Fruit fly (Drosophila melanogaster) whole organism, wandering third instar larva: ENCODE data around the gene Zip88E.

Experiments
- Abd-B ChIP-seq: fragments of >200 bp; optimal IDR thresholded peaks from 2 replicates; lab custom pipeline; 2017; ENCODE audit warnings: missing biosample characterization, missing genetic modification characterization
- CG9705 ChIP-seq: fragments of 200-800 bp; sonication (Bioruptor generic); optimal IDR thresholded peaks from 2 replicates; lab custom pipeline; 2018; ENCODE audit warnings: missing biosample characterization, mild to moderate bottlenecking, missing genetic modification characterization
- CrebA ChIP-seq: fragments of 200-800 bp; sonication (Bioruptor generic); optimal IDR thresholded peaks from 2 replicates; lab custom pipeline; 2016; ENCODE audit warnings: missing biosample characterization, mild to moderate bottlenecking, missing genetic modification characterization, borderline replicate concordance
- Dfd ChIP-seq: fragments of >200 bp; optimal IDR thresholded peaks from 2 replicates; lab custom pipeline; 2017; ENCODE audit warnings: missing biosample characterization, missing genetic modification characterization
- Dif ChIP-seq: fragments of 200-275, 200-300 bp; sonication (Bioruptor generic); optimal IDR thresholded peaks from 2 replicates; lab custom pipeline; 2018; ENCODE audit warnings: missing biosample characterization, missing genetic modification characterization; ENCODE audit not compliant: partially characterized antibody
- HLH106 ChIP-seq: fragments of 200-800 bp; optimal IDR thresholded peaks from 3 replicates; lab custom pipeline; 2019; ENCODE audit warnings: missing biosample characterization, mild to moderate bottlenecking, missing genetic modification characterization, moderate library complexity
- Hr78 ChIP-seq: fragments of >200 bp; optimal IDR thresholded peaks from 2 replicates; lab custom pipeline; 2017; ENCODE audit warnings: missing biosample characterization, missing genetic modification characterization
- Hr83 ChIP-seq: fragments of 200-300 bp; sonication (Bioruptor generic); optimal IDR thresholded peaks from 2 replicates; lab custom pipeline; 2016; ENCODE audit warnings: missing biosample characterization, mild to moderate bottlenecking, missing genetic modification characterization, moderate library complexity; ENCODE audit not compliant: poor library complexity, severe bottlenecking
- Mio ChIP-seq: sonication (Bioruptor generic); optimal IDR thresholded peaks from 2 replicates; lab custom pipeline; 2016; ENCODE audit warnings: missing biosample characterization, missing genetic modification characterization
- Myc ChIP-seq: fragments of >200 bp; optimal IDR thresholded peaks from 2 replicates; lab custom pipeline; 2017
- OdsH ChIP-seq: fragments of 200-800 bp; sonication (Bioruptor generic); optimal IDR thresholded peaks from 2 replicates; lab custom pipeline; 2016; ENCODE audit warnings: missing biosample characterization, mild to moderate bottlenecking, missing genetic modification characterization
- Rel ChIP-seq, 2 experiments: fragments of 200-800 bp; sonication (Bioruptor generic) in 1 of 2; optimal IDR thresholded peaks; 2 replicates in 1 of 2; 3 replicates in 1 of 2; lab custom pipeline; 2016 to 2019; ENCODE audit warnings: mild to moderate bottlenecking in 2 of 2, missing biosample characterization in 2 of 2, missing genetic modification characterization in 2 of 2, moderate library complexity in 1 of 2
- Sp1 ChIP-seq: fragments of 200-800 bp; sonication (Bioruptor generic); optimal IDR thresholded peaks from 3 replicates; lab custom pipeline; 2019; ENCODE audit warnings: missing biosample characterization, mild to moderate bottlenecking, missing genetic modification characterization, moderate library complexity
- Vsx2 ChIP-seq: fragments of 200-300, 225-300 bp; sonication (Bioruptor generic); optimal IDR thresholded peaks from 2 replicates; lab custom pipeline; 2018; ENCODE audit warnings: missing biosample characterization, missing genetic modification characterization; ENCODE audit not compliant: partially characterized antibody
- br ChIP-seq: fragments of 200-800 bp; sonication (Bioruptor generic); optimal IDR thresholded peaks from 2 replicates; lab custom pipeline; 2016; ENCODE audit warnings: missing biosample characterization, missing genetic modification characterization
- dl ChIP-seq, 2 experiments: fragments of 175-275, 200-275 bp in 1 of 2; fragments of 200-275 bp in 1 of 2; sonication (Bioruptor generic); optimal IDR thresholded peaks; lab custom pipeline; 2018; ENCODE audit warnings: mild to moderate bottlenecking in 2 of 2, missing biosample characterization in 2 of 2, missing genetic modification characterization in 2 of 2, moderate library complexity in 2 of 2; ENCODE audit not compliant: partially characterized antibody in 2 of 2, insufficient read depth in 1 of 2
- ey ChIP-seq: fragments of 200-800 bp; sonication (Bioruptor generic); optimal IDR thresholded peaks from 2 replicates; lab custom pipeline; 2016; ENCODE audit warnings: missing biosample characterization, missing genetic modification characterization
- foxo ChIP-seq, 2 experiments: fragments of 200-800 bp; sonication (Bioruptor generic); optimal IDR thresholded peaks; 2 replicates in 1 of 2; 3 replicates in 1 of 2; lab custom pipeline; 2016 to 2017; ENCODE audit warnings: missing biosample characterization in 2 of 2, missing genetic modification characterization in 2 of 2
- fru ChIP-seq: fragments of 200-800 bp; sonication (Bioruptor generic); optimal IDR thresholded peaks from 3 replicates; lab custom pipeline; 2016; ENCODE audit warnings: missing biosample characterization, mild to moderate bottlenecking, missing genetic modification characterization
- h ChIP-seq: fragments of 200-800 bp; sonication (Bioruptor generic); optimal IDR thresholded peaks from 3 replicates; lab custom pipeline; 2016; ENCODE audit warnings: missing biosample characterization, mild to moderate bottlenecking, missing genetic modification characterization
- jim ChIP-seq: fragments of 175-275, 200-325 bp; sonication (Bioruptor generic); optimal IDR thresholded peaks from 2 replicates; lab custom pipeline; 2016; ENCODE audit warnings: missing biosample characterization, mild to moderate bottlenecking, missing genetic modification characterization
- pan ChIP-seq: fragments of >200 bp; optimal IDR thresholded peaks from 2 replicates; lab custom pipeline; 2017
- psq ChIP-seq: fragments of 200-800 bp; sonication (Bioruptor generic); optimal IDR thresholded peaks from 3 replicates; lab custom pipeline; 2017; ENCODE audit warnings: missing biosample characterization, mild to moderate bottlenecking, missing genetic modification characterization, moderate library complexity
- sage ChIP-seq: fragments of 200-800 bp; sonication (Bioruptor generic); optimal IDR thresholded peaks from 2 replicates; lab custom pipeline; 2016; ENCODE audit warnings: missing biosample characterization, mild to moderate bottlenecking, missing genetic modification characterization
- usp ChIP-seq: fragments of >200 bp; optimal IDR thresholded peaks from 2 replicates; lab custom pipeline; 2017; ENCODE audit warnings: missing biosample characterization, missing genetic modification characterization
- woc ChIP-seq: sonication (Bioruptor generic); optimal IDR thresholded peaks from 2 replicates; lab custom pipeline; 2016; ENCODE audit warnings: missing biosample characterization, mild to moderate bottlenecking, missing genetic modification characterization

The Zip88E gene

DNA sequence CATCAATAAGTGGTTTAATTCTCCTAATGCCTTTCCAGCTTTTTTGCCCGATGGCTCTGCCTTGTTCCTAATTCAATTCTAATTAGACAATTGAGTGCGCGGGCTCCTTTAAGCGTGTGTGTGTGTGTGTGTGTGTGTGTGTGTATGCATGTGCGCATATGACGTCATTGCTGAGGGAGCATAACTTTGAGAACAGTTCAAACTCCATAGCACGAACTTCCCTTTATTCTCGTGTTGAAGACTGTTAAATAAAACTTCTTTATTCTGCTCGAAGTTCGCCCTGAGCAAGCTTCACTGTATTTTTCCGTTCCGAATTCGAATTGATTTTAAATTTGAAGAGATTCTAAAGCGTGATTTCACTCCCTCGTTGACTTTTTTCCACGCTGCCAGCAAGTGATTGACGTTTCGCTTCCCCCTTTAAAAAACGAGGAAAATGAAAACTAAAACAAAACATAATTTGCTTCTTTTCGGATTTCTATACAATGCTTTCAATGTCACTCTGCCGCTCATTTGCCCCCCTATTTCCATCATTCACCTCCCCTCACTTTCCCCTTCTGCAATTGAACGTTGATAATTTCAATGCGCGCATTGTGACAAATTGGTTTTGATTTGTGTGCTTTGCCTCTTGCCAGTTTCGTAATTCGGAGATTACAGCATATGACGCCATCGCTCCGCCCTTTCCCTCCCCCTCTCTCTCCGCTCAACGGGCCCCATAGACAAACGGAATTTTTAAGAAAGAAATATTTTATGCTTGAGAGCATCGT, 24.0 kb downstream of the Zip88E start:
- TF ChIP-seq Dfd (GFP tag; lab: Kevin White, UChicago), result peak; percentile 94
- TF ChIP-seq foxo (GFP tag; optimal IDR thresholded peaks at IDR 0.05; lab: Kevin White, UChicago), result peak in 1 of 2 experiments; percentile 40
- TF ChIP-seq Abd-B, result no peak
- TF ChIP-seq, all 38 proteins: peak for 2

dm6 chr3R:15293005-15293877, 24.8 kb downstream of the Zip88E start:
- TF ChIP-seq Dfd (GFP tag; lab: Kevin White, UChicago) (no peak), Vsx2 (GFP tag; lab: Kevin White, UChicago) (no peak), ey (GFP tag; lab: Kevin White, UChicago) (peak; percentile 52), dl (GFP tag; optimal IDR thresholded peaks at IDR 0.05; lab: Kevin White, UChicago; ENCODE audit: insufficient read depth in 1 of 2, partially characterized antibody in 2 of 2) (no peak), foxo (GFP tag; optimal IDR thresholded peaks at IDR 0.05; lab: Kevin White, UChicago) (peak in 1 of 2 experiments; percentile 55), fru (GFP tag; lab: Kevin White, UChicago) (peak; percentile 45), Sp1 (GFP tag; lab: Kevin White, UChicago) (peak; percentile 58), psq (GFP tag; lab: Kevin White, UChicago) (peak; percentile 75), h (peak; percentile 59), OdsH (GFP tag; lab: Kevin White, UChicago) (peak; percentile 56), br (GFP tag; lab: Kevin White, UChicago) (peak; percentile 30), woc (GFP tag; lab: Kevin White, UChicago) (peak; percentile 85), HLH106 (tag; lab: Kevin White, UChicago) (peak; percentile 27), Mio (GFP tag; lab: Kevin White, UChicago) (no peak), pan (no peak), jim (GFP tag; lab: Kevin White, UChicago) (peak; percentile 65), Rel (GFP tag; optimal IDR thresholded peaks at IDR 0.05; lab: Kevin White, UChicago) (peak; percentile 13), Rel (tag; optimal IDR thresholded peaks at IDR 0.05; lab: Kevin White, UChicago) (no peak)

dm6 chr3R:15293878-15294350, 25.5 kb downstream of the Zip88E start:
- TF ChIP-seq Dif (no peak), woc (GFP tag; lab: Kevin White, UChicago) (peak; percentile 55), HLH106 (tag; lab: Kevin White, UChicago) (no peak), ey (GFP tag; lab: Kevin White, UChicago) (no peak), CrebA (no peak), Hr78 (GFP tag; lab: Kevin White, UChicago) (no peak), pan (no peak), Abd-B (no peak)

DNA sequence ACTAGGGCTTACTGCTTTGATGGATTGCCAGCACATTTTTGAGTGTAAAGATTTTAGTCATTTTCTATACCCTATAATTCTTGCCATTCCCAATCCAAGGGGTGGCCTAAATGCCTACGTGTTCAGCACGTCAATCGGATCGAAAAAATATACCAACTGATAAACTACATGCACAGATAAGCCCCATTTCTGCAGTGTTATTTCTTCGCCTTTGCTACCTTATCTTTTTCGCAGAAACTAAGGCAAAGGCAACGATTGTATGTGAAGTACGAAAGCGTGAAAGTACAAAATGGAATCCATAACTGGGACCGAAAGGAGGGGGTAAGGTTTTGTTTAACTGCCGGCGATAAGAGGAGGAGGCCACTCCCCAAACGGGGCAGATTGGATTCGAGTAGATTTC, 29.4 kb downstream of the Zip88E start:
- TF ChIP-seq Sp1 (GFP tag; lab: Kevin White, UChicago) (no peak), Myc (lab: Kevin White, UChicago) (no peak), Dif (no peak), Hr83 (GFP tag; lab: Kevin White, UChicago) (peak; percentile 13), foxo (GFP tag; optimal IDR thresholded peaks at IDR 0.05; lab: Kevin White, UChicago) (no peak), dl (GFP tag; optimal IDR thresholded peaks at IDR 0.05; lab: Kevin White, UChicago; ENCODE audit: insufficient read depth in 1 of 2, partially characterized antibody in 2 of 2) (peak in 1 of 2 experiments; percentile 17), jim (GFP tag; lab: Kevin White, UChicago) (no peak), Rel (GFP tag; optimal IDR thresholded peaks at IDR 0.05; lab: Kevin White, UChicago) (no peak), Rel (tag; optimal IDR thresholded peaks at IDR 0.05; lab: Kevin White, UChicago) (peak; percentile 59), h (peak; percentile 45), Mio (GFP tag; lab: Kevin White, UChicago) (no peak), OdsH (GFP tag; lab: Kevin White, UChicago) (no peak), usp (GFP tag; lab: Kevin White, UChicago) (no peak), CrebA (no peak), psq (GFP tag; lab: Kevin White, UChicago) (peak; percentile 94), CG9705 (GFP tag; lab: Kevin White, UChicago) (no peak), pan (no peak), sage (GFP tag; lab: Kevin White, UChicago) (no peak)
